Worm (Caenorhabditis elegans) whole organism, midembryonic: Measurements from ENCODE around the gene czw-1.

Experiments
- T22C8.4 ChIP-seq: fragments of 200-800 bp; sonication (Bioruptor generic); IDR thresholded peaks from 2 replicates; pipeline ENCODE4 v1.3.6; 2022; ENCODE audit warnings: missing genetic modification characterization, missing compliant biosample characterization
- cog-1 ChIP-seq: sonication (generic microtip); optimal IDR thresholded peaks from 2 replicates; lab custom pipeline; 2016; ENCODE audit warnings: missing genetic modification characterization, missing compliant biosample characterization
- flt-1 ChIP-seq: fragments of 200-800 bp; sonication (Bioruptor generic); IDR thresholded peaks from 2 replicates; pipeline ENCODE4 v1.3.6; 2022; ENCODE audit warnings: missing genetic modification characterization, missing compliant biosample characterization
- klf-2 ChIP-seq: fragments of 200-800 bp; sonication (Bioruptor generic); conservative IDR thresholded peaks from 2 replicates; pipeline ENCODE4 v1.3.6; 2022; ENCODE audit warnings: missing genetic modification reagents, missing genetic modification characterization, missing compliant biosample characterization
- med-1 ChIP-seq: sonication (generic microtip); optimal IDR thresholded peaks from 2 replicates; lab custom pipeline; 2017; ENCODE audit warnings: missing genetic modification characterization, mild to moderate bottlenecking, missing compliant biosample characterization, antibody characterized with exemption, missing genetic modification reagents; ENCODE audit not compliant: insufficient read depth
- ref-1 ChIP-seq: fragments of 200-800 bp; sonication (Bioruptor generic); conservative IDR thresholded peaks from 2 replicates; pipeline ENCODE4 v1.3.6; 2022; ENCODE audit warnings: missing genetic modification reagents, missing genetic modification characterization, missing compliant biosample characterization
- tab-1 ChIP-seq: fragments of 200-800 bp; sonication (Bioruptor generic); IDR thresholded peaks from 2 replicates; pipeline ENCODE4 v1.3.6; 2022; ENCODE audit warnings: missing genetic modification characterization, missing compliant biosample characterization
- ztf-23 ChIP-seq: fragments of 200-800 bp; sonication (Bioruptor generic); IDR thresholded peaks from 2 replicates; pipeline ENCODE4 v1.3.6; 2022; ENCODE audit warnings: missing genetic modification reagents, missing genetic modification characterization, missing compliant biosample characterization
- ztf-29 ChIP-seq: fragments of 200-800 bp; sonication (Bioruptor generic); IDR thresholded peaks from 2 replicates; pipeline ENCODE4 v1.3.6; 2022; ENCODE audit warnings: missing genetic modification reagents, missing genetic modification characterization, missing compliant biosample characterization

Gene czw-1

DNA sequence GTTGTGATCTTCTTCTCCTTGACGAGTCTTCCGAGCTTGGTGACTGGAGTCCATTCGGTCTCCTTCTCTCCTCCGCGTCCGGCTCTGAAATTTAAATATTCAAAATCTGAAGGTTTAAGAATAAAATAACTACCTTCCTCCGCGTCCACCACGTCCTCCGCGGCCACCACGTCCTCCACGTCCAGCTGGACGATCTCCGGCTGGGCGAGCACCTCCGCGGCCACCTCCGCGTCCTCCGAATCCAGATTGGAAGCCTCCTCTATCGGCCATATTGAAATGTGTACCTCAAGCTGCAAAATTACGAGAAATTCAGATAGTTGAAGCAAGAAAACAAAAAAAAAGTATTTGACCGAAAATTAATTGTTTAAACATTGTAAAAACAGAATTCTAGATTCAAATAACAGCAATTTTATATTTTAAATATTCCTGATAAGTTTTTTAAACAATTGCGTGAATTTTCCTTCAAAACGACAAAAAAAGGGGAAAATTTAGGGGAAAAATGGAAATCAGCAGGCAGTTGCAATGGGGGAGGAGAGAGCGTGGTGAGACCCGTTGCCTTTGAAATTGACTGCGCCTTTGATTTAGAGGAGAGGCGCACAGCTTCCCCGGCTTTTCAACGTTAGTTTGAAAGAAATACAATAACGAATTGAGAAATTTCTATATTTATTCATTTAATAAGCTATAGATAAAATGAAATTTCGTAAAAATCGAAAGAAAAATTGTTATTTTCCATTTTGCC, 20.4 kb downstream of the czw-1 start, which contains the start of gene rps-2:
TSS of gene rps-2 (minus strand) at position 290 of the 739 bp plus-strand sequence.
- TF ChIP-seq T22C8.4 (no peak), ztf-23 (GFP tag; lab: Robert Waterston, UW) (no peak), klf-2 (GFP tag; lab: Robert Waterston, UW) (no peak), ref-1 (GFP tag; lab: Robert Waterston, UW) (no peak), med-1 (no peak), tab-1 (GFP tag; lab: Robert Waterston, UW) (no peak), flt-1 (GFP tag; lab: Robert Waterston, UW) (no peak), cog-1 (no peak), ztf-29 (GFP tag; lab: Robert Waterston, UW) (no peak)

ce11 chrIV:7924975-7925828, 21.4 kb downstream of the czw-1 start:
- TF ChIP-seq ref-1 (GFP tag; lab: Robert Waterston, UW) (no peak), flt-1 (GFP tag; lab: Robert Waterston, UW) (no peak), T22C8.4 (no peak), ztf-29 (GFP tag; lab: Robert Waterston, UW) (no peak), tab-1 (GFP tag; lab: Robert Waterston, UW) (no peak), ztf-23 (GFP tag; lab: Robert Waterston, UW) (no peak), med-1 (no peak), klf-2 (GFP tag; lab: Robert Waterston, UW) (no peak)

ce11 chrIV:7923982-7924480, 22.6 kb downstream of the czw-1 start, which contains the start of the genes xpo-3 and C49H3.3:
Gene xpo-3 (minus strand): TSS chrIV:7924032.
Gene C49H3.3 (plus strand): TSS chrIV:7924350.
- TF ChIP-seq ref-1 (GFP tag; lab: Robert Waterston, UW) (no peak), klf-2 (GFP tag; lab: Robert Waterston, UW) (no peak), ztf-29 (GFP tag; lab: Robert Waterston, UW) (no peak)

DNA sequence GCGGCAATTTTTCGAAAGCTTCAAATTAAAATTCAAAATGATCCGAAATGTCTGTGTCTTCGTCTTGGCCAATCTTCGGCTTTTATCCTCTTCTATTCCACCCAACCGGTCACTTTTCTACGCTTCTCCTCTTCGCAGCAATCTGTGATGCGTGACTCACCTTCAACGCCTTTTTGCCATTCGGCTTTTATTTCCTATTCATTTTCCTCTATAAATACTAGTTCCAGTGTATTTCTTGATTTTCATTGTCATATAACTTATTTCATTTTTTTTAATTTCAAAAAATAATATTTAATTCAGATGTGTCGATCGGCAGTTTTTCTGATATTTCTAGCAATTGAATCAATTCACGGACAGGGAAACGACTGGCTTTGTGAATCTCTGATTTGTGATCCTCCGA, 26.5 kb downstream of the czw-1 start, which contains the start of gene C49H3.16:
TSS of gene C49H3.16 (plus strand) at position 301 of the 400 bp plus-strand sequence.
- no peak for TF ChIP-seq ztf-29 (GFP tag; lab: Robert Waterston, UW)
- TF ChIP-seq cog-1: no peak
- no peak for TF ChIP-seq med-1
- no peak for TF ChIP-seq tab-1 (GFP tag; lab: Robert Waterston, UW)
- no peak for TF ChIP-seq klf-2 (GFP tag; lab: Robert Waterston, UW)
- TF ChIP-seq T22C8.4: no peak

DNA sequence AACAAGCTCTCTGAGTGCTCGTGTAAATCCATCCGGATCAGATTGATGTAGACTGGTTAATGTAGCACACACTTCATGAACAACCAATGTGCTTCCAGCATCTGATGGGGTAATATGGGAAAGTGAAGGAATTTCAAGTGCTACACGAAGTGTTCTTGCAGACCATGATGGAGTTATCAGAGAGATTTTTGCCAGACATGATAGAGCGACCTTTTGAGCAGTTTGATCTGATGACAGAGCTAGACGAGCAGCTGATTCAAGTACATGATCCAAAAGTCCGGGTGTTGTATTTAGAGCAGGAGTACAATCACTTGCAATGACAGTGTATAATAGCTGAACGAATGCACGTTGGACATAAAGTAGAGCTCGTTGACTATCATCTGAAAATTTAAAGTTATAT, 28.7 kb downstream of the czw-1 start:
- TF ChIP-seq cog-1: no peak

- TF ChIP-seq klf-2 (GFP tag; lab: Robert Waterston, UW): no peak
- TF ChIP-seq T22C8.4: no peak
- TF ChIP-seq tab-1 (GFP tag; lab: Robert Waterston, UW): no peak
These were observed 29.7 kb downstream of the czw-1 start for ce11 chrIV:7916907-7917306.

ce11 chrIV:7914991-7915390, 31.6 kb downstream of the czw-1 start, which contains the start of gene C49H3.4:
Gene C49H3.4 (plus strand): TSS chrIV:7915291.
- TF ChIP-seq klf-2 (GFP tag; lab: Robert Waterston, UW): no peak
- TF ChIP-seq ztf-23 (GFP tag; lab: Robert Waterston, UW): no peak
- no peak for TF ChIP-seq ref-1 (GFP tag; lab: Robert Waterston, UW)

DNA sequence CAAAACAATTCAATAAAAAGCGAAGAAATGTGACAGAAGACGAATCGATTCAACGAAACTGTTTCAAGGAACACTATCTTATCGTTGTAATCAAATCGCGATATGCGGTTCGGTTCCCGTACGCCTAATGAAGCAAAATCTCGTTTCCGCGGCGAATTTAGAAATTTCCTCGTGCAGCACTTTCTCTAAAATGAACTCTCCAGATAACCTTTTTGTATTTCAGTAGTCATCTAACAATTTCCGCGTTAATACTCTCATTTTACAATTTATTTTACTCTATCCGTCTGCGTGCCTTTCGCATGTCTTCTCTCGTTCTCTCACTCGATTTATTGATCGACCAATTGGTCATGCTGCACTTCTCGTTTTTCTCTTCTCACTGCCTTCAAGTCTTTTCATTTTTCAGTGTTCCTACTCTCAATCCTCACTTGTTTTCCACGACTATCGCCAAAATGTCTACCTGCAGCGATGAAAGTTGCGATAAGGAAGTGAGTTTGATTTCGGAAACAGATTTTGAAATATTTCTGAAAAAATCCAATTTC, 36.4 kb downstream of the czw-1 start, which contains the start of the genes npp-27 and ntl-4:
TSS of gene npp-27 (minus strand) at position 51 of the 539 bp plus-strand sequence.
TSS of gene ntl-4 (plus strand) at position 379 of the 539 bp plus-strand sequence.
- no peak for TF ChIP-seq cog-1
- TF ChIP-seq T22C8.4: peak; percentile 54; the same call in 1 of the 2 replicates

- TF ChIP-seq flt-1 (GFP tag; lab: Robert Waterston, UW): peak; percentile 47; the same call in 1 of the 2 replicates
- no peak for TF ChIP-seq ref-1 (GFP tag; lab: Robert Waterston, UW)
These were observed 37.0 kb downstream of the czw-1 start for ce11 chrIV:7909455-7910141.

- no peak for TF ChIP-seq med-1
- TF ChIP-seq ztf-29 (GFP tag; lab: Robert Waterston, UW): no peak
- TF ChIP-seq tab-1 (GFP tag; lab: Robert Waterston, UW): no peak
- TF ChIP-seq T22C8.4: no peak
- TF ChIP-seq klf-2 (GFP tag; lab: Robert Waterston, UW): no peak
These were observed 40.0 kb downstream of the czw-1 start for ce11 chrIV:7906643-7907042.
